Worm (Caenorhabditis elegans): Measurements from ENCODE around the gene nstp-6.

nstp-6 gene

DNA sequence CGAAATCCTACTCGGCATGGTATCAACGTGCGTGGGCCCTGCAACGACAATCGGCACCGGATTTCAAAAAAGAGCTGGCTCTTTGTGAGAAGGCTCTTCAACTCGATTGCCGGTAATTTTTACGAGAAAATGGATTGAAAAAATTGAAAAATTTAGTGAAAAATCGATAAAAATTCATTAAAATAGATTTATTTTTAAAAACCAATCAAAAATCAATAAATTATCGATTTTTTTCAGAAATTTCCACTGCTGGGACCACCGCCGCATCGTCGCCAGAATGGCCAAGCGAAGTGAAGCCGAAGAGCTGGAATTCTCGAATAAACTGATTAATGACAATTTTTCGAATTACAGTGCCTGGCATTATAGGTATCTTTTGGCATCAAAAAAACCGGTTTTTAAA, 19.5 kb downstream of the nstp-6 start:
- no peak for TF ChIP-seq elt-2 (tag; optimal IDR thresholded peaks at IDR 0.05)
- peak; percentile 70 for TF ChIP-seq ceh-28 (tag; optimal IDR thresholded peaks at IDR 0.05)

DNA sequence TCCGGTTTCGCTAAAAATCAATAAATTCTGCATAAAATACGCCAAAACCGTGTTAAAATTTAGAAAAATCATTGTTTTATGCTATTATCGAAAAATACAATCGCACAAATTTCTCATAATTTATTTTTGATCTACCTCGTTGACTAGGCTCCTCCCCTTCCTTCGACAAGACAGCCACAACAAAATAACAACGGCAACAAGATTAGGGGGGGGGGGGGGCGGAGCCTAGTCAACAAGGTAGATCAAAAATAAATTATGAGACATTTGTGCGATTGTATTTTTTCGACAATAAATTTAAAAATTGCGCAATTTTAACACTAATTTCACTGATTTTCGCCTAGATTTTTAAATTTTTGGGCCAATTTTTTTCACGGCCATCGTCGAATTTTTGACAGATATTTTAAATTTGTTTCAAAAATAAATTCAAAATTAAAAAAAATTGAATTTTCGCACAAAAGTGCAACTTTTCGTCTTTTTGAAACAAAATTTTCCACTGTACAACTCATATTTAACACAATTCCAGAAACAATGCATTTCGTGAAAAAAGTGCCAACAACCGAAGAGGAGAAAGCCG, 20.5 kb downstream of the nstp-6 start, which contains the start of gene M57.2:
M57.2 (plus strand) TSS at position 524 of the 574 bp plus-strand sequence.
- no peak for TF ChIP-seq ceh-16 (tag; optimal IDR thresholded peaks at IDR 0.05)
- no peak for TF ChIP-seq lin-39 (tag; optimal IDR thresholded peaks at IDR 0.05)
- TF ChIP-seq egl-27 (tag; optimal IDR thresholded peaks at IDR 0.05): no peak
- TF ChIP-seq nhr-25 (tag; optimal IDR thresholded peaks at IDR 0.05): no peak

DNA sequence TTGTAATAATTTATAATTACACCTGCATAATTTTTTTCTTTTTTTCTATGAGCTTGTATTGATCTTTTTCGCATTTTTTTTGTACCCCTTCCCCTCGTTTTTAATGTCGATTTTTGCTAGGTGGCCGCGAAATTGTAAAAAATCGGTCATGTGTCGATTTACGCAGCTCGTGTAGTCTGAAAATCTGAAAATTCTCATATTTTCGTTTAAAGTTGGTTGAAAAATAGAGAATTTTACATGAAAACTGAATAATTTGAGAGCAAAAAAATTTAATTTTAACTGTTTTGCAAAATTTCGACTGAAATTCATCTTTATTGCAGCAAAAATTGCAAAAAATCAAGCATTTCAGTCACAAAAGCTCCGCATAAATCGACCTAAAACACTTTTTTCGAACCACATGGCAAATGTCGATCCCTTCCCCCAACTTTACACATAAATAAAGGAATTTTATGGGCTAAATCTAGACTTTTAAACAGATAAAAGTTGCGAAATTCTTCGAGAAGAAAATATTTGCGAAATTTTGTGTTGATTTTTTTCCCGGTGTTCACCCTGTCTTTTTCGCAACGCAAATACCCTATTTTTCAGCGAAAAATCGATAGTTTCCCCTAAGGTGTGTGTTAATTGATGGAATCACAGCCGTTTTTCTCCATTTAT, 21.1 kb downstream of the nstp-6 start:
- TF ChIP-seq ceh-28 (tag; optimal IDR thresholded peaks at IDR 0.05): peak; percentile 15
- TF ChIP-seq elt-2 (tag; optimal IDR thresholded peaks at IDR 0.05): no peak

DNA sequence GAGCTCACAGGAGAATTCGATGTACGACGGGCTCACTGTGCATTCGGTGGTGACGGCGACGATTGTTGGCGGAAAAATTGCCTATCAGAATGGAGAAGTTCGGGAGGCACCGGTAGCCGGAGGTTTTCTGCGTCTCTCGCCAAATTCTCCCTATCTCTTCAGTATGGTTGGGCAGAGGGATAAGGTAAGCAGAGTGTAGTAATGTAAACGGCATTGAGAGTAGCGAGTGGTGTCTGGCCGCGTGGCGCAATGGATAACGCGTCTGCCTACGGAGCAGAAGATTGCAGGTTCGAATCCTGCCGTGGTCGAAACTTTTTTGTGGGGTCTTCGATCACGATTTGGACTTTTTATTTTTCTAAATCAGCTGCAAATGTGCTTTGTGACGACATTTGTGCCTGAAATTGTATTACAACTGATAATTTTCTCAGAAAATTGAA, 22.8 kb downstream of the nstp-6 start:
- TF ChIP-seq nhr-43 (tag; optimal IDR thresholded peaks at IDR 0.05; ENCODE audit: poor library complexity, severe bottlenecking): no peak
- no peak for TF ChIP-seq nhr-28 (tag; optimal IDR thresholded peaks at IDR 0.05)
- no peak for TF ChIP-seq tbx-2 (tag; optimal IDR thresholded peaks at IDR 0.05)
- peak; percentile 21 for TF ChIP-seq nhr-23 (tag; optimal IDR thresholded peaks at IDR 0.05)
- TF ChIP-seq ZK546.5 (tag; optimal IDR thresholded peaks at IDR 0.05): no peak
- peak; percentile 29 for TF ChIP-seq jun-1 (tag; optimal IDR thresholded peaks at IDR 0.05)
- TF ChIP-seq pha-4 (tag; optimal IDR thresholded peaks at IDR 0.05): peak; percentile 41
- peak; percentile 48 for TF ChIP-seq lin-39 (tag; optimal IDR thresholded peaks at IDR 0.05)
- TF ChIP-seq skn-1 (tag; optimal IDR thresholded peaks at IDR 0.05): peak; percentile 56
- TF ChIP-seq pqm-1 (tag; optimal IDR thresholded peaks at IDR 0.05): no peak
- peak; percentile 10 for TF ChIP-seq hmg-11 (tag; optimal IDR thresholded peaks at IDR 0.05)
- TF ChIP-seq nhr-11 (tag; optimal IDR thresholded peaks at IDR 0.05): no peak
- peak; percentile 25 for TF ChIP-seq nfya-1 (tag; optimal IDR thresholded peaks at IDR 0.05; ENCODE audit: insufficient read depth)
- no peak for TF ChIP-seq unc-39 (tag; optimal IDR thresholded peaks at IDR 0.05)
- TF ChIP-seq nhr-25 (tag; optimal IDR thresholded peaks at IDR 0.05): peak; percentile 14
- peak; percentile 28 for TF ChIP-seq elt-2 (tag; optimal IDR thresholded peaks at IDR 0.05)
- peak; percentile 45 for TF ChIP-seq lsy-12 (tag; optimal IDR thresholded peaks at IDR 0.05)
- no peak for TF ChIP-seq nhr-12 (tag; optimal IDR thresholded peaks at IDR 0.05)

DNA sequence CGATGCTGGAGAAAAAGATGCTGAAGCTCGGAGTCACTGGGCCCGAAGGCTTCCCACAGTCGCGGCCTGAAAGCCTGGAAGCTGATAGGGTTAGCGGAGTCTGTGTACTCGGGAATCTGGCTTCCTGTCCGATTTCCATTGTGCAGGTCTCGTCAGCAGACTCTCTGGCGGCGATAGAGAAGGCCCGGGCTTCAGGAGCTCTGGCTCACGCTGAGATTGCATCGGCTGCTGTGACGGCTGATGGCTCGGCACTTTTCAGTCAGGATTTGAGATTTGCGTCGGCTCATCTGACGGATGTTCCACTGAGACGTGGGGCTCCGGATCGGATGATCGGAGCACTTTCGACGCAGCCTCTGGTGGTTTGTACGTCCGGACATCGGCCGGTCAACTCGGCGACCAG, 24.0 kb downstream of the nstp-6 start:
- TF ChIP-seq elt-2 (tag; optimal IDR thresholded peaks at IDR 0.05) (no peak), nfya-1 (tag; optimal IDR thresholded peaks at IDR 0.05; ENCODE audit: insufficient read depth) (no peak), nhr-11 (tag; optimal IDR thresholded peaks at IDR 0.05) (no peak), mml-1 (tag; optimal IDR thresholded peaks at IDR 0.05) (no peak), ztf-4 (tag; optimal IDR thresholded peaks at IDR 0.05) (no peak)

DNA sequence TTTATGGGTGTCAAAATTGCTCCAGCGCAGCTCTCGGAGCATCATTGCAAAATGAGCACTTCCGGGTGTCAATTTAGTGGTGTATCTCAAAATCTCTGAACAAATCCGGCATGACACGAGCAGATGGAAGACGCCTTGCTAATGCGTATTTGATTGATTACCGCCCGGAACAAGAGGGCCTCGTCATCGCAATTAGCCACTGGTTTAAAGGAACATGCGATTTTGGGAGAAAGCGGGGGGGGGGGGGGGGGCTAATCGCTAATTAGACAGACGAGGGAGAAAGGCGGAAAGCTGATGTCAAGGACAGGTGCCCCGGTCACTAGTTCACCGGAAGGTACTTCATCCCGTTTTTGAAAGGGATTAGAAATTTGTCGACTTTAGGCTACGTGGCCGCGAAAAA, 25.7 kb downstream of the nstp-6 start:
- TF ChIP-seq nhr-23 (tag; optimal IDR thresholded peaks at IDR 0.05) (peak; percentile 7), ceh-9 (tag; optimal IDR thresholded peaks at IDR 0.05) (no peak)

DNA sequence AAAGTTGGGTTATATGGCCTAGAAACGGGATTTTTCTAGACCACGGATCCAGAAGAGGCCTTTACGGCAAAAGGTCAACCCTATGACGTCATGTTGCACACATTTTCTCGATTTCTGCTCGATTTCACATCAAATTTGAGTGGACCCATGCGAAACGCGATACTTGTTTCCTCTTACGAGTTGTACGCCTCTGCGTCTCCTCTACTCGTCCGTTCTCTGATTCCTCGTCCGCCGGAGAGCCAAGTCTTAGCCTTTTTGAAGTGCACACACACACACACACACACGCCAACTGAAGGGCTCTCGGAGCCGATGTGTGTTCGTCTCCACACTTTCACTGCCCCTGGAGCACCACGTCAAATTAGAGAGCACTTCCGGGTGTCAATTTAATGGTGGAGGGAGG, 26.4 kb downstream of the nstp-6 start:
- no peak for TF ChIP-seq zag-1 (tag; optimal IDR thresholded peaks at IDR 0.05)
- TF ChIP-seq hmg-11 (tag; optimal IDR thresholded peaks at IDR 0.05): peak; percentile 73
- peak; percentile 33 for TF ChIP-seq egl-5 (tag; optimal IDR thresholded peaks at IDR 0.05)
- peak; percentile 22 for TF ChIP-seq tbx-2 (tag; optimal IDR thresholded peaks at IDR 0.05)
- TF ChIP-seq lin-39 (tag; optimal IDR thresholded peaks at IDR 0.05): peak; percentile 27
- peak; percentile 40 for TF ChIP-seq nfya-1 (tag; optimal IDR thresholded peaks at IDR 0.05; ENCODE audit: insufficient read depth)
- no peak for TF ChIP-seq pqm-1 (tag; optimal IDR thresholded peaks at IDR 0.05)

Measured in whole organism, L3 larva.